Fruit fly (Drosophila melanogaster): ENCODE measurements around the gene Polr3F.

Polr3F gene

DNA sequence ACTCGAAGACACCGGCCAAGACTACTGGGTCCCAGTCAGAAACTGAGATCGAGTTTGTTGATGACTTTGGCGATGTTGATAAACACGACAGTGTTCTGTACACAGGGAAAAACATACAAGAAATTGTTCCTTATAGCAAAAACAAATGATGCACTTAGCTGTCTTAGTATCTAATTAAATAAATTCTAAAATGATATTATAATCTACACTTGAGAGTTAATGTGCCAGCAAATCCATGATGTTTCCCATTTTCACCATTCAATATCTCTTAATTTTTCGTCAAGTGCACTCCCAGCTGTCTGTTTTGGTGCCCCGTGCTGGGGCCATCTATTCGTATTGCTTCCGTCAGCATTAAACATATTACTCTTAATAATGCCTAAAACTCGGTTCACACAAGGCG is 33.1 kb upstream of the Polr3F start:
- no peak; the same call in none of the 3 replicates for TF ChIP-seq CG6163 (GFP tag; IDR thresholded peaks at IDR 0.05)
- peak; percentile 47 for TF ChIP-seq CG10631 (GFP tag; optimal IDR thresholded peaks at IDR 0.05)
- TF ChIP-seq acj6 (GFP tag; optimal IDR thresholded peaks at IDR 0.05): peak; percentile 48
- peak; percentile 62; the same call in 1 of the 2 replicates for TF ChIP-seq Gug (GFP tag; IDR thresholded peaks at IDR 0.05)
- peak; percentile 76 for TF ChIP-seq CG15336 (GFP tag; IDR thresholded peaks at IDR 0.05)
- TF ChIP-seq CG11902 (GFP tag; optimal IDR thresholded peaks at IDR 0.05): no peak
- TF ChIP-seq salr (GFP tag; optimal IDR thresholded peaks at IDR 0.05): peak in 1 of 2 experiments; percentile 35
- TF ChIP-seq CG3032 (tag; optimal IDR thresholded peaks at IDR 0.05): peak; percentile 50
- TF ChIP-seq Ets96B (tag; optimal IDR thresholded peaks at IDR 0.05): peak; percentile 38
- TF ChIP-seq fd59A (GFP tag; optimal IDR thresholded peaks at IDR 0.05): no peak
- TF ChIP-seq fd85E (GFP tag; optimal IDR thresholded peaks at IDR 0.05): no peak
- TF ChIP-seq pdm3 (GFP tag; optimal IDR thresholded peaks at IDR 0.05): peak; percentile 44
- peak; percentile 7 for TF ChIP-seq CG11762 (GFP tag; optimal IDR thresholded peaks at IDR 0.05; ENCODE audit: insufficient read depth)
- TF ChIP-seq net (GFP tag; optimal IDR thresholded peaks at IDR 0.05): no peak
- peak; percentile 44 for TF ChIP-seq achi (GFP tag; optimal IDR thresholded peaks at IDR 0.05)
- no peak for TF ChIP-seq Ets21C (GFP tag; optimal IDR thresholded peaks at IDR 0.05)
- peak; percentile 42 for TF ChIP-seq Lpt (GFP tag; optimal IDR thresholded peaks at IDR 0.05)
- no peak for TF ChIP-seq OdsH (GFP tag; optimal IDR thresholded peaks at IDR 0.05)
- peak; percentile 64 for TF ChIP-seq CG8119 (GFP tag; IDR thresholded peaks at IDR 0.05)
- peak; percentile 8 for TF ChIP-seq CG7368 (GFP tag; optimal IDR thresholded peaks at IDR 0.05)
- TF ChIP-seq CG6792 (GFP tag; optimal IDR thresholded peaks at IDR 0.05): no peak
- no peak for TF ChIP-seq Sox15 (GFP tag; optimal IDR thresholded peaks at IDR 0.05)
- peak; percentile 53 for TF ChIP-seq CG4318 (GFP tag; optimal IDR thresholded peaks at IDR 0.05)
- peak; percentile 5 for TF ChIP-seq dsx (GFP tag; optimal IDR thresholded peaks at IDR 0.05; ENCODE audit: poor library complexity, severe bottlenecking)
- peak; percentile 1 for TF ChIP-seq CG8319 (GFP tag; optimal IDR thresholded peaks at IDR 0.05)
- no peak for TF ChIP-seq CG6854 (GFP tag; optimal IDR thresholded peaks at IDR 0.05)
- TF ChIP-seq CG32006 (GFP tag; optimal IDR thresholded peaks at IDR 0.05): peak; percentile 76
- no peak for TF ChIP-seq dac (GFP tag; optimal IDR thresholded peaks at IDR 0.05)
- TF ChIP-seq esn (GFP tag; optimal IDR thresholded peaks at IDR 0.05): no peak
- TF ChIP-seq eg (GFP tag; IDR thresholded peaks at IDR 0.05): peak; percentile 72

DNA sequence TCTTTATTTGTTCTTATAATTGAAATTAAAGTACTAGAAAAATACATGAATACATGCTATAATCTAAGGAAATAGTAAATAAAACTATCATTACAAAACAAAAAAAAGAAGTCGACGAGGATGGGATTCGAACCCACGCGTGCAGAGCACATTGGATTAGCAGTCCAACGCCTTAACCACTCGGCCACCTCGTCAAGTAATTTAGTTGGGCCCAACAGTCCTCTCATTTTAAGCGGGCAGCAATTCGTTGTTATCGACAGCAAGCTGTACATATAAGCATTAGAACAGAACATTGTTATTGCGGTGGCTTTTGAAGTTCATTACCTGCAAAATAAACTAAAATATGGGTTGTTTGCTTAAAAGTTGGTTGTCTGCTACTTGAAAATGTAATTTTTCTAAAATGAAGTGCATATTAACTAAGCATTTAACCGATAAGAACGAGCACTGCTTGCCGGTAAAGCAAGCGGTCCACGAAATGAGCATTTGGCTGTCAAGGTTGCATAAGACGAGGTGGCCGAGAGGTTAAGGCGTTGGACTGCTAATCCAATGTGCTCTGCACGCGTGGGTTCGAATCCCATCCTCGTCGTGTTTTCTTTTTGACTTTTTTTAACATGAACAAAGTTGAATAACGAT is 30.0 kb upstream of the Polr3F start:
- TF ChIP-seq CG7368 (GFP tag; optimal IDR thresholded peaks at IDR 0.05) (no peak), net (GFP tag; optimal IDR thresholded peaks at IDR 0.05) (no peak), Hr38 (GFP tag; optimal IDR thresholded peaks at IDR 0.05) (no peak), OdsH (GFP tag; optimal IDR thresholded peaks at IDR 0.05) (no peak), Gug (GFP tag; IDR thresholded peaks at IDR 0.05) (no peak), Eip78C (GFP tag) (peak; percentile 69), CG8632 (GFP tag; optimal IDR thresholded peaks at IDR 0.05) (no peak), CG9139 (GFP tag; optimal IDR thresholded peaks at IDR 0.05) (no peak), CG11762 (GFP tag; optimal IDR thresholded peaks at IDR 0.05; ENCODE audit: insufficient read depth) (no peak), vri (GFP tag; optimal IDR thresholded peaks at IDR 0.05) (peak; percentile 93), eg (GFP tag; IDR thresholded peaks at IDR 0.05) (no peak)

DNA sequence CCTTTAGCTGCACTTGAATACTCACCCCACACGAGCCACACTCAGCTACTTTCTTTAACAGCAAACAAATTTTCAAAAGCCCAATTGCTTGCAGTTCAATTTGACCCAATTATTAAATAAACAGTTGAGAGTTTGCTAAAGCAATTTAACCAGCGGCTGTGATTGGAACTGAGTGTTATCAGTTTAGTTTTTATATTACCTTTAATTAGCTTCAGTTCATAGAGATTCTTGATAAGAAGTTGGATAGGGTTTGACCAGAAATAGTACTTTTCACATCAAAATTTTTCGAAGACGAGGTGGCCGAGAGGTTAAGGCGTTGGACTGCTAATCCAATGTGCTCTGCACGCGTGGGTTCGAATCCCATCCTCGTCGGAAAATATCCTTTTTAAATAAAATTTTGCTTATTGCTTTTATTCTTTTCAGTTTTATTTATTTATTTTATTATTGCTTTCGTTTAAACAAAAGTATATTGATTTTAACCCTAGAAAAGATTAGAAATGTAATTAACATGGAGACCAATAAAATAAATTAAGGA is 29.1 kb upstream of the Polr3F start:
- TF ChIP-seq CG31627 (GFP tag; optimal IDR thresholded peaks at IDR 0.05): no peak
- TF ChIP-seq CG6163 (GFP tag; IDR thresholded peaks at IDR 0.05): no peak
- no peak for TF ChIP-seq Hr39 (GFP tag; optimal IDR thresholded peaks at IDR 0.05)
- TF ChIP-seq esn (GFP tag; optimal IDR thresholded peaks at IDR 0.05): no peak
- TF ChIP-seq spab (GFP tag; optimal IDR thresholded peaks at IDR 0.05): no peak
- no peak for TF ChIP-seq CG10669 (GFP tag; optimal IDR thresholded peaks at IDR 0.05)
- TF ChIP-seq CG4318 (GFP tag; optimal IDR thresholded peaks at IDR 0.05): no peak
- no peak for TF ChIP-seq CG16779 (tag; optimal IDR thresholded peaks at IDR 0.05)
- TF ChIP-seq fkh (GFP tag; optimal IDR thresholded peaks at IDR 0.05): peak; percentile 18
